Worm (Caenorhabditis elegans) whole organism, mixed stage, embryonic: ENCODE measurements around the gene Y37E11B.10.

Experiments used
- M03D4.4 ChIP-seq: sonication (generic microtip); optimal IDR thresholded peaks from 2 replicates; lab custom pipeline; 2017; ENCODE audit warnings: mild to moderate bottlenecking, missing genetic modification characterization, missing compliant biosample characterization
- bed-3 ChIP-seq: fragments of 200-800 bp; sonication (Bioruptor generic); optimal IDR thresholded peaks from 3 replicates; lab custom pipeline; 2018; ENCODE audit warnings: mild to moderate bottlenecking, missing genetic modification characterization, moderate library complexity, missing compliant biosample characterization
- blmp-1 ChIP-seq: fragments of 150-350 bp; optimal IDR thresholded peaks from 2 replicates; lab custom pipeline; 2014; ENCODE audit warnings: missing biosample characterization, missing genetic modification characterization
- ceh-39 ChIP-seq: fragments of 150-350 bp; optimal IDR thresholded peaks from 2 replicates; lab custom pipeline; 2014; ENCODE audit warnings: missing biosample characterization, missing genetic modification characterization
- ceh-43 ChIP-seq: fragments of 200-800 bp; sonication (Bioruptor generic); optimal IDR thresholded peaks from 2 replicates; lab custom pipeline; 2018; ENCODE audit warnings: mild to moderate bottlenecking, missing genetic modification characterization, moderate library complexity, missing compliant biosample characterization
- ceh-83 ChIP-seq: fragments of 200-800 bp; sonication (Bioruptor generic); optimal IDR thresholded peaks from 2 replicates; lab custom pipeline; 2018; ENCODE audit warnings: mild to moderate bottlenecking, missing genetic modification characterization, missing compliant biosample characterization
- ces-1 ChIP-seq: fragments of 150-350 bp; optimal IDR thresholded peaks from 2 replicates; lab custom pipeline; 2014; ENCODE audit warnings: missing biosample characterization, missing genetic modification reagents, missing genetic modification characterization
- cnd-1 ChIP-seq: fragments of 200-800 bp; sonication (Bioruptor generic); optimal IDR thresholded peaks from 2 replicates; lab custom pipeline; 2018; ENCODE audit warnings: mild to moderate bottlenecking, missing genetic modification characterization, missing compliant biosample characterization
- drap-1 ChIP-seq: fragments of 200-800 bp; sonication (Bioruptor generic); optimal IDR thresholded peaks from 3 replicates; lab custom pipeline; 2018; ENCODE audit warnings: mild to moderate bottlenecking, missing genetic modification characterization, missing compliant biosample characterization
- elt-1 ChIP-seq: sonication (generic microtip); optimal IDR thresholded peaks from 2 replicates; lab custom pipeline; 2017; ENCODE audit warnings: missing genetic modification characterization, mild to moderate bottlenecking, missing compliant biosample characterization, antibody characterized with exemption, moderate library complexity, borderline replicate concordance; ENCODE audit not compliant: insufficient read depth
- elt-3 ChIP-seq: fragments of 150-350 bp; optimal IDR thresholded peaks from 2 replicates; lab custom pipeline; 2014; ENCODE audit warnings: missing biosample characterization, missing genetic modification characterization
- flh-1 ChIP-seq: fragments of 200-800 bp; sonication (Bioruptor generic); optimal IDR thresholded peaks from 2 replicates; lab custom pipeline; 2018; ENCODE audit warnings: mild to moderate bottlenecking, missing genetic modification characterization, moderate library complexity, missing compliant biosample characterization
- ham-2 ChIP-seq: fragments of 200-800 bp; sonication (Bioruptor generic); optimal IDR thresholded peaks from 2 replicates; lab custom pipeline; 2018; ENCODE audit warnings: mild to moderate bottlenecking, missing genetic modification characterization, missing compliant biosample characterization
- hlh-1 ChIP-seq: fragments of 150-350 bp; optimal IDR thresholded peaks from 2 replicates; lab custom pipeline; 2014; ENCODE audit warnings: missing biosample characterization, missing genetic modification reagents, missing genetic modification characterization
- lin-13 ChIP-seq: fragments of 150-350 bp; optimal IDR thresholded peaks from 2 replicates; lab custom pipeline; 2014; ENCODE audit warnings: missing biosample characterization, missing genetic modification characterization
- lsy-2 ChIP-seq: fragments of 150-350 bp; optimal IDR thresholded peaks from 2 replicates; lab custom pipeline; 2014; ENCODE audit warnings: missing biosample characterization, missing genetic modification characterization
- mab-5 ChIP-seq: fragments of 150-350 bp; optimal IDR thresholded peaks from 2 replicates; lab custom pipeline; 2014; ENCODE audit warnings: missing biosample characterization, missing genetic modification characterization
- mep-1 ChIP-seq: fragments of 150-350 bp; optimal IDR thresholded peaks from 2 replicates; lab custom pipeline; 2017; ENCODE audit warnings: missing biosample characterization, missing genetic modification reagents, missing genetic modification characterization, inconsistent platforms
- mls-2 ChIP-seq: sonication (generic microtip); optimal IDR thresholded peaks from 2 replicates; lab custom pipeline; 2016; ENCODE audit warnings: mild to moderate bottlenecking, missing genetic modification characterization, moderate library complexity, missing compliant biosample characterization
- nhr-12 ChIP-seq: fragments of 150-350 bp; optimal IDR thresholded peaks from 2 replicates; lab custom pipeline; 2014; ENCODE audit warnings: missing biosample characterization, missing genetic modification characterization
- nhr-2 ChIP-seq: fragments of 150-350 bp; optimal IDR thresholded peaks from 2 replicates; lab custom pipeline; 2014; ENCODE audit warnings: missing biosample characterization, missing genetic modification characterization
- nhr-237 ChIP-seq: fragments of 150-350 bp; optimal IDR thresholded peaks from 2 replicates; lab custom pipeline; 2014; ENCODE audit warnings: missing biosample characterization, missing genetic modification characterization
- nhr-28 ChIP-seq: fragments of 150-350 bp; optimal IDR thresholded peaks from 2 replicates; lab custom pipeline; 2014; ENCODE audit warnings: missing biosample characterization, missing genetic modification characterization
- pha-4 ChIP-seq: fragments of 150-350 bp; optimal IDR thresholded peaks from 2 replicates; lab custom pipeline; 2018; ENCODE audit warnings: missing biosample characterization, missing genetic modification reagents, missing genetic modification characterization
- sem-2 ChIP-seq: fragments of 200-800 bp; sonication (Bioruptor generic); optimal IDR thresholded peaks from 2 replicates; lab custom pipeline; 2018; ENCODE audit warnings: mild to moderate bottlenecking, missing genetic modification characterization, missing compliant biosample characterization
- snpc-4 ChIP-seq: fragments of 150-350 bp; optimal IDR thresholded peaks from 2 replicates; lab custom pipeline; 2014; ENCODE audit warnings: missing biosample characterization, missing genetic modification characterization
- sptf-1 ChIP-seq: sonication (generic microtip); optimal IDR thresholded peaks from 2 replicates; lab custom pipeline; 2017; ENCODE audit warnings: mild to moderate bottlenecking, missing genetic modification characterization, moderate library complexity, missing compliant biosample characterization
- unc-120 ChIP-seq: sonication (generic microtip); optimal IDR thresholded peaks from 2 replicates; lab custom pipeline; 2017; ENCODE audit warnings: missing genetic modification characterization, missing compliant biosample characterization; ENCODE audit not compliant: poor library complexity, severe bottlenecking
- unc-39 ChIP-seq: fragments of 150-350 bp; optimal IDR thresholded peaks from 2 replicates; lab custom pipeline; 2014; ENCODE audit warnings: missing biosample characterization, missing genetic modification characterization
- unc-62 ChIP-seq: fragments of 150-350 bp; optimal IDR thresholded peaks from 2 replicates; lab custom pipeline; 2014; ENCODE audit warnings: missing biosample characterization, missing genetic modification reagents, missing genetic modification characterization
- ztf-11 ChIP-seq: fragments of 150-350 bp; optimal IDR thresholded peaks from 2 replicates; lab custom pipeline; 2014; ENCODE audit warnings: missing biosample characterization, missing genetic modification characterization

Gene Y37E11B.10

ce11 chrIV:3633254-3633653 lies 27.0 kb upstream of the Y37E11B.10 start, which contains the start of gene ZC416.2:
ZC416.2 (plus strand) TSS chrIV:3633619.
- no peak for TF ChIP-seq ces-1 (GFP tag; lab: Kevin White, UChicago)
- TF ChIP-seq bed-3 (GFP tag; lab: Kevin White, UChicago): no peak
- no peak for TF ChIP-seq cnd-1
- TF ChIP-seq ceh-39 (tag; lab: Kevin White, UChicago): no peak
- TF ChIP-seq unc-39 (tag; lab: Kevin White, UChicago): no peak
- TF ChIP-seq nhr-28 (tag; lab: Kevin White, UChicago): no peak
- no peak for TF ChIP-seq elt-3
- TF ChIP-seq unc-120 (tag; lab: Kevin White, UChicago): no peak
- TF ChIP-seq hlh-1 (tag; lab: Kevin White, UChicago): no peak
- no peak for TF ChIP-seq mep-1 (tag; lab: Kevin White, UChicago)
- no peak for TF ChIP-seq lin-13 (tag; lab: Kevin White, UChicago)
- no peak for TF ChIP-seq pha-4 (tag; lab: Kevin White, UChicago)
- no peak for TF ChIP-seq blmp-1 (tag; lab: Kevin White, UChicago)
- TF ChIP-seq ham-2: no peak

ce11 chrIV:3632475-3632874 lies 26.2 kb upstream of the Y37E11B.10 start:
- TF ChIP-seq cnd-1: no peak
- no peak for TF ChIP-seq elt-3
- TF ChIP-seq ceh-39 (tag; lab: Kevin White, UChicago): no peak
- TF ChIP-seq mab-5 (tag; lab: Kevin White, UChicago): no peak
- TF ChIP-seq ceh-83 (GFP tag; lab: Kevin White, UChicago): no peak
- TF ChIP-seq nhr-2 (tag; lab: Kevin White, UChicago): no peak
- TF ChIP-seq mep-1 (tag; lab: Kevin White, UChicago): no peak
- TF ChIP-seq elt-1: no peak
- TF ChIP-seq hlh-1 (tag; lab: Kevin White, UChicago): no peak
- TF ChIP-seq snpc-4 (tag; lab: Kevin White, UChicago): no peak
- no peak for TF ChIP-seq M03D4.4
- no peak for TF ChIP-seq sem-2 (GFP tag; lab: Kevin White, UChicago)
- TF ChIP-seq mls-2 (tag; lab: Kevin White, UChicago): no peak
- TF ChIP-seq nhr-28 (tag; lab: Kevin White, UChicago): no peak
- TF ChIP-seq blmp-1 (tag; lab: Kevin White, UChicago): no peak
- no peak for TF ChIP-seq nhr-237 (tag; lab: Kevin White, UChicago)
- no peak for TF ChIP-seq unc-39 (tag; lab: Kevin White, UChicago)
- no peak for TF ChIP-seq ztf-11 (tag; lab: Kevin White, UChicago)
- TF ChIP-seq, all 35 proteins: peak for 0

DNA sequence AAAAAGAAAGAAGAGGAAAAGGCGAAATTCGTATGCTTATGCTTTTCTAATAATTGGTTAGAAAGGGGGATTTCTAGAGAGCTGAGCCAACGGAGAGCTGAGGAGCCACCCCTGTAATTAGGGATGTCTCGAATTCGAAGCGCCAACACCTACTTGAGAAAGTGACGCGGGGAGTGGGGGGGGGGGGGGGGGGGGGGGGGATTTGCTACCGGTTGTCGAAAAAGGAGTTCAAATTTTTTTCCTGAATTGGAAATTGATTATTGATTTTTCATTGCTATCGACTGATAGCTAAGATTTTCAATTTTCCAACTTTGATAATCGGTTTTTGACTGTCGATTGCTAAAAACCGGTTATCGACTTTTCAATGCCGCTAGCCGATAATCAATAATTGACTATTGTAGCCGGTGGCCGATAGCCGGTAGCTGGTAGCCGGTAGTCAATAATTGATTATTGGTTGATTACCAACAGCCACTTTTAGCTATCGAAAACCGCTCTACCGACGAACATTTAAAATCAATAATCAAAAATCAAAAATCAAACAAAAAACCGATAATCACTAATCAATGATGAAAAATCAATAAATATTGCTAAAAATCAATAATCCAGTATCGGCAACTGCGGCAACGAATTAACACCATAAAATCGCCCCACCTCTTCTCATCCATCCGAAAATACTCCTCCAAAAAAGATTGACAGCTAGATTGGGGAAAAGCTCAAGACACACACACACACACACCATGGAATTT lies 22.8 kb upstream of the Y37E11B.10 start:
- TF ChIP-seq ceh-83 (GFP tag; lab: Kevin White, UChicago): no peak
- TF ChIP-seq nhr-28 (tag; lab: Kevin White, UChicago): no peak
- no peak for TF ChIP-seq mab-5 (tag; lab: Kevin White, UChicago)
- TF ChIP-seq nhr-12 (tag; lab: Kevin White, UChicago): no peak
- TF ChIP-seq snpc-4 (tag; lab: Kevin White, UChicago): no peak
- TF ChIP-seq ceh-43 (GFP tag; lab: Kevin White, UChicago): no peak

- TF ChIP-seq hlh-1 (tag; lab: Kevin White, UChicago) (no peak), mab-5 (tag; lab: Kevin White, UChicago) (no peak), unc-39 (tag; lab: Kevin White, UChicago) (no peak), elt-1 (no peak), ces-1 (GFP tag; lab: Kevin White, UChicago) (peak; percentile 93)
Measured at ce11 chrIV:3626447-3626846, 20.2 kb upstream of the Y37E11B.10 start.

- TF ChIP-seq drap-1 (no peak), flh-1 (GFP tag; lab: Kevin White, UChicago) (no peak), lin-13 (tag; lab: Kevin White, UChicago) (no peak), ham-2 (no peak), sptf-1 (tag; lab: Kevin White, UChicago) (no peak), blmp-1 (tag; lab: Kevin White, UChicago) (no peak), lsy-2 (tag; lab: Kevin White, UChicago) (no peak), elt-3 (no peak), unc-62 (GFP tag; lab: Kevin White, UChicago) (no peak), cnd-1 (no peak), mab-5 (tag; lab: Kevin White, UChicago) (no peak), mls-2 (tag; lab: Kevin White, UChicago) (no peak)
- TF ChIP-seq, all 35 proteins: peak for 0
Measured at ce11 chrIV:3624597-3624996, 18.3 kb upstream of the Y37E11B.10 start, which contains the start of the genes cha-1 and unc-17. cha-1 (minus strand) TSS chrIV:3624697. unc-17 (minus strand) TSS chrIV:3624699.
